Worm (Caenorhabditis elegans) whole organism, mixed stage, embryonic: ENCODE results near the gene F37A8.5.

ENCODE experiments used
- M03D4.4 ChIP-seq: sonication (generic microtip); optimal IDR thresholded peaks from 2 replicates; lab custom pipeline; 2017; ENCODE audit warnings: mild to moderate bottlenecking, missing genetic modification characterization, missing compliant biosample characterization
- drap-1 ChIP-seq: fragments of 200-800 bp; sonication (Bioruptor generic); optimal IDR thresholded peaks from 3 replicates; lab custom pipeline; 2018; ENCODE audit warnings: mild to moderate bottlenecking, missing genetic modification characterization, missing compliant biosample characterization
- elt-3 ChIP-seq: fragments of 150-350 bp; optimal IDR thresholded peaks from 2 replicates; lab custom pipeline; 2014; ENCODE audit warnings: missing biosample characterization, missing genetic modification characterization
- lin-13 ChIP-seq: fragments of 150-350 bp; optimal IDR thresholded peaks from 2 replicates; lab custom pipeline; 2014; ENCODE audit warnings: missing biosample characterization, missing genetic modification characterization
- mab-5 ChIP-seq: fragments of 150-350 bp; optimal IDR thresholded peaks from 2 replicates; lab custom pipeline; 2014; ENCODE audit warnings: missing biosample characterization, missing genetic modification characterization
- nhr-12 ChIP-seq: fragments of 150-350 bp; optimal IDR thresholded peaks from 2 replicates; lab custom pipeline; 2014; ENCODE audit warnings: missing biosample characterization, missing genetic modification characterization
- nhr-237 ChIP-seq: fragments of 150-350 bp; optimal IDR thresholded peaks from 2 replicates; lab custom pipeline; 2014; ENCODE audit warnings: missing biosample characterization, missing genetic modification characterization
- nhr-76 ChIP-seq: sonication (generic microtip); optimal IDR thresholded peaks from 2 replicates; lab custom pipeline; 2017; ENCODE audit warnings: missing biosample characterization, missing genetic modification characterization
- snpc-4 ChIP-seq: fragments of 150-350 bp; optimal IDR thresholded peaks from 2 replicates; lab custom pipeline; 2014; ENCODE audit warnings: missing biosample characterization, missing genetic modification characterization
- ztf-11 ChIP-seq: fragments of 150-350 bp; optimal IDR thresholded peaks from 2 replicates; lab custom pipeline; 2014; ENCODE audit warnings: missing biosample characterization, missing genetic modification characterization

ce11 chrIII:4007017-4007416 lies 50.6 kb downstream of the F37A8.5 start:
- TF ChIP-seq nhr-237 (tag; lab: Kevin White, UChicago): no peak
- TF ChIP-seq M03D4.4 (tag; lab: Kevin White, UChicago): no peak
- no peak for TF ChIP-seq ztf-11 (tag; lab: Kevin White, UChicago)
- no peak for TF ChIP-seq nhr-12 (tag; lab: Kevin White, UChicago)
- TF ChIP-seq drap-1: no peak
- TF ChIP-seq snpc-4 (tag; lab: Kevin White, UChicago): no peak
- no peak for TF ChIP-seq nhr-76 (tag; lab: Kevin White, UChicago)
- no peak for TF ChIP-seq lin-13 (tag; lab: Kevin White, UChicago)
- no peak for TF ChIP-seq mab-5
- TF ChIP-seq elt-3: no peak
